Fruit fly (Drosophila melanogaster) whole organism, prepupa: ENCODE results near the gene CG4702.
A peak's percentile ranks its signal among the peaks of the same experiment; 100 is the strongest.

Experiments used
- CG10669 ChIP-seq: fragments of 200-800 bp; sonication (Bioruptor generic); optimal IDR thresholded peaks from 3 replicates; lab custom pipeline; 2018; ENCODE audit warnings: missing biosample characterization, mild to moderate bottlenecking, missing genetic modification characterization, moderate library complexity
- CG11294 ChIP-seq: fragments of 200-800 bp; sonication (Bioruptor generic); IDR thresholded peaks from 2 replicates; pipeline ENCODE4 v1.3.6; 2022; ENCODE audit warnings: missing biosample characterization, missing genetic modification characterization
- CG15336 ChIP-seq: fragments of 200-800 bp; sonication (Bioruptor generic); IDR thresholded peaks from 2 replicates; pipeline ENCODE4 v1.3.6; 2022; ENCODE audit warnings: missing biosample characterization, missing genetic modification characterization
- CG16779 ChIP-seq: fragments of 200-800 bp; sonication (Bioruptor generic); optimal IDR thresholded peaks from 3 replicates; lab custom pipeline; 2017; ENCODE audit warnings: missing biosample characterization, mild to moderate bottlenecking, missing genetic modification characterization
- CG3032 ChIP-seq: fragments of 200-800 bp; optimal IDR thresholded peaks from 2 replicates; lab custom pipeline; 2019; ENCODE audit warnings: missing biosample characterization, mild to moderate bottlenecking, missing genetic modification characterization, moderate library complexity
- CG32006 ChIP-seq: fragments of 200-800 bp; sonication (Bioruptor generic); optimal IDR thresholded peaks from 3 replicates; lab custom pipeline; 2017; ENCODE audit warnings: missing biosample characterization, mild to moderate bottlenecking, missing genetic modification characterization
- CG3919 ChIP-seq: fragments of 200-800 bp; sonication (Bioruptor generic); optimal IDR thresholded peaks from 3 replicates; lab custom pipeline; 2016; ENCODE audit warnings: missing biosample characterization, missing genetic modification characterization
- CG4318 ChIP-seq: fragments of 200-800 bp; sonication (Bioruptor generic); optimal IDR thresholded peaks from 3 replicates; lab custom pipeline; 2017; ENCODE audit warnings: missing biosample characterization, mild to moderate bottlenecking, missing genetic modification characterization
- CG6276 ChIP-seq: fragments of 200-800 bp; sonication (Bioruptor generic); optimal IDR thresholded peaks from 2 replicates; lab custom pipeline; 2017; ENCODE audit warnings: missing biosample characterization, mild to moderate bottlenecking, missing genetic modification characterization
- CG6792 ChIP-seq: fragments of 200-800 bp; sonication (Bioruptor generic); optimal IDR thresholded peaks from 3 replicates; lab custom pipeline; 2016; ENCODE audit warnings: missing biosample characterization, missing genetic modification characterization
- CG6808 ChIP-seq: fragments of 200-800 bp; sonication (Bioruptor generic); optimal IDR thresholded peaks from 3 replicates; lab custom pipeline; 2017; ENCODE audit warnings: missing biosample characterization, missing genetic modification characterization, mild to moderate bottlenecking, moderate library complexity, missing genetic modification reagents
- CG6854 ChIP-seq: fragments of 200-800 bp; sonication (Bioruptor generic); optimal IDR thresholded peaks from 2 replicates; lab custom pipeline; 2017; ENCODE audit warnings: missing biosample characterization, mild to moderate bottlenecking, missing genetic modification characterization
- CG7368 ChIP-seq: fragments of 200-800 bp; sonication (Bioruptor generic); optimal IDR thresholded peaks from 3 replicates; lab custom pipeline; 2016; ENCODE audit warnings: missing biosample characterization, missing genetic modification characterization
- CG8119 ChIP-seq: fragments of 200-800 bp; sonication (Bioruptor generic); IDR thresholded peaks from 3 replicates; pipeline ENCODE4 v1.3.6; 2022; ENCODE audit warnings: missing biosample characterization, missing genetic modification characterization
- CG8319 ChIP-seq: fragments of 200-800 bp; sonication (Bioruptor generic); optimal IDR thresholded peaks from 3 replicates; lab custom pipeline; 2016; ENCODE audit warnings: missing biosample characterization, missing genetic modification characterization
- CG9139 ChIP-seq: fragments of 200-800 bp; sonication (Bioruptor generic); optimal IDR thresholded peaks from 3 replicates; lab custom pipeline; 2017; ENCODE audit warnings: missing biosample characterization, mild to moderate bottlenecking, missing genetic modification characterization
- Eip93F ChIP-seq: fragments of 200-800 bp; sonication (Bioruptor generic); optimal IDR thresholded peaks from 2 replicates; lab custom pipeline; 2016; ENCODE audit warnings: missing biosample characterization, mild to moderate bottlenecking, missing genetic modification characterization
- Hr39 ChIP-seq: fragments of 200-800 bp; sonication (Bioruptor generic); optimal IDR thresholded peaks from 2 replicates; lab custom pipeline; 2016; ENCODE audit warnings: missing biosample characterization, missing genetic modification characterization
- Hr4 ChIP-seq: fragments of 200-800 bp; sonication (Bioruptor generic); optimal IDR thresholded peaks from 3 replicates; lab custom pipeline; 2016; ENCODE audit warnings: missing biosample characterization, missing genetic modification characterization
- Lpt ChIP-seq: fragments of 200-800 bp; sonication (Bioruptor generic); optimal IDR thresholded peaks from 3 replicates; lab custom pipeline; 2016; ENCODE audit warnings: missing biosample characterization, missing genetic modification characterization
- OdsH ChIP-seq: fragments of 200-800 bp; sonication (Bioruptor generic); optimal IDR thresholded peaks from 3 replicates; lab custom pipeline; 2016; ENCODE audit warnings: missing biosample characterization, missing genetic modification characterization
- Smox ChIP-seq: fragments of 200-800 bp; sonication (Bioruptor generic); optimal IDR thresholded peaks from 3 replicates; lab custom pipeline; 2016; ENCODE audit warnings: missing biosample characterization, missing genetic modification characterization
- Sox102F ChIP-seq: fragments of 200-800 bp; sonication (Bioruptor generic); optimal IDR thresholded peaks from 2 replicates; lab custom pipeline; 2016; ENCODE audit warnings: missing biosample characterization, mild to moderate bottlenecking, missing genetic modification characterization
- Sox14 ChIP-seq: fragments of 200-800 bp; sonication (Bioruptor generic); optimal IDR thresholded peaks from 3 replicates; lab custom pipeline; 2016; ENCODE audit warnings: missing biosample characterization, missing genetic modification characterization
- Sox15 ChIP-seq: fragments of 200-800 bp; sonication (Bioruptor generic); optimal IDR thresholded peaks from 3 replicates; lab custom pipeline; 2016; ENCODE audit warnings: missing biosample characterization, missing genetic modification characterization
- acj6 ChIP-seq: fragments of 200-800 bp; sonication (Bioruptor generic); optimal IDR thresholded peaks from 3 replicates; lab custom pipeline; 2016; ENCODE audit warnings: missing biosample characterization, missing genetic modification characterization
- cyc ChIP-seq: fragments of 200-800 bp; sonication (Bioruptor generic); optimal IDR thresholded peaks from 3 replicates; lab custom pipeline; 2016; ENCODE audit warnings: missing biosample characterization, missing genetic modification characterization
- dsx ChIP-seq: fragments of 200-800 bp; optimal IDR thresholded peaks from 3 replicates; lab custom pipeline; 2019; ENCODE audit warnings: missing biosample characterization, mild to moderate bottlenecking, missing genetic modification characterization, moderate library complexity; ENCODE audit not compliant: poor library complexity, severe bottlenecking
- eg ChIP-seq: fragments of 200-800 bp; sonication (Bioruptor generic); IDR thresholded peaks from 3 replicates; pipeline ENCODE4 v1.3.6; 2022; ENCODE audit warnings: missing biosample characterization, missing genetic modification characterization
- fd59A ChIP-seq: fragments of 200-800 bp; sonication (Bioruptor generic); optimal IDR thresholded peaks from 2 replicates; lab custom pipeline; 2017; ENCODE audit warnings: missing biosample characterization, mild to moderate bottlenecking, missing genetic modification characterization, missing genetic modification reagents
- fd85E ChIP-seq: fragments of 200-800 bp; sonication (Bioruptor generic); optimal IDR thresholded peaks from 3 replicates; lab custom pipeline; 2016; ENCODE audit warnings: missing biosample characterization, missing genetic modification characterization
- fkh ChIP-seq: fragments of 200-800 bp; sonication (Bioruptor generic); optimal IDR thresholded peaks from 3 replicates; lab custom pipeline; 2017; ENCODE audit warnings: missing biosample characterization, mild to moderate bottlenecking, missing genetic modification characterization, moderate library complexity
- lz ChIP-seq: fragments of 200-800 bp; sonication (Bioruptor generic); optimal IDR thresholded peaks from 3 replicates; lab custom pipeline; 2016; ENCODE audit warnings: missing biosample characterization, missing genetic modification characterization
- pdm3 ChIP-seq: fragments of 200-800 bp; sonication (Bioruptor generic); optimal IDR thresholded peaks from 3 replicates; lab custom pipeline; 2016; ENCODE audit warnings: missing biosample characterization, missing genetic modification characterization
- salr ChIP-seq, 2 experiments: fragments of 200-800 bp; sonication (Bioruptor generic); optimal IDR thresholded peaks; 3 replicates each; lab custom pipeline; 2016 to 2018; ENCODE audit warnings: missing biosample characterization in 2 of 2, missing genetic modification characterization in 2 of 2, mild to moderate bottlenecking in 1 of 2
- spab ChIP-seq: fragments of 200-800 bp; sonication (Bioruptor generic); optimal IDR thresholded peaks from 2 replicates; lab custom pipeline; 2017; ENCODE audit warnings: missing biosample characterization, mild to moderate bottlenecking, missing genetic modification characterization, missing genetic modification reagents
- svp ChIP-seq: fragments of 200-800 bp; sonication (Bioruptor generic); peaks from one replicate; lab custom pipeline; 2016; ENCODE audit warnings: missing biosample characterization, missing genetic modification characterization

CG4702 gene

dm6 chr3R:12078961-12079360, 49.0 kb downstream of the CG4702 start (continued):
- peak; percentile 38 for TF ChIP-seq Hr39
- peak; percentile 75 for TF ChIP-seq OdsH (GFP tag; lab: Kevin White, UChicago)
- TF ChIP-seq cyc (GFP tag; lab: Kevin White, UChicago): peak; percentile 76
- peak; percentile 62 for TF ChIP-seq Lpt (GFP tag; lab: Kevin White, UChicago)
- peak; percentile 86 for TF ChIP-seq CG3032 (tag; lab: Kevin White, UChicago)
- TF ChIP-seq CG8119 (GFP tag; lab: Robert Waterston, UW): peak; percentile 77
- TF ChIP-seq CG6792 (GFP tag; lab: Kevin White, UChicago): peak; percentile 73
- TF ChIP-seq CG15336: no peak; the same call in 1 of the 2 replicates
- peak; percentile 32 for TF ChIP-seq Sox14 (GFP tag; lab: Kevin White, UChicago)
- peak; percentile 21 for TF ChIP-seq Eip93F
- peak; percentile 34 for TF ChIP-seq pdm3
- TF ChIP-seq CG8319: peak; percentile 39
- TF ChIP-seq spab (GFP tag; lab: Kevin White, UChicago): peak; percentile 70
- peak; percentile 78 for TF ChIP-seq acj6 (GFP tag; lab: Kevin White, UChicago)
- TF ChIP-seq fd85E (GFP tag; lab: Kevin White, UChicago): no peak
- TF ChIP-seq fd59A (GFP tag; lab: Kevin White, UChicago): peak; percentile 52
- peak; percentile 79 for TF ChIP-seq eg
- peak; percentile 82 for TF ChIP-seq CG3919 (GFP tag; lab: Kevin White, UChicago)
- peak; percentile 10 for TF ChIP-seq CG6276 (GFP tag; lab: Kevin White, UChicago)
- peak; percentile 41 for TF ChIP-seq Hr4 (GFP tag; lab: Kevin White, UChicago)
- peak; percentile 48 for TF ChIP-seq Sox15
- TF ChIP-seq CG10669 (GFP tag; lab: Kevin White, UChicago): peak; percentile 79
- TF ChIP-seq CG6854 (GFP tag; lab: Kevin White, UChicago): no peak
- peak; percentile 55 for TF ChIP-seq lz
- peak; percentile 21 to 31 for TF ChIP-seq salr (GFP tag; optimal IDR thresholded peaks at IDR 0.05; lab: Kevin White, UChicago)
- peak; percentile 68 for TF ChIP-seq Sox102F (GFP tag; lab: Kevin White, UChicago)
- TF ChIP-seq CG9139 (GFP tag; lab: Kevin White, UChicago): peak; percentile 71
- peak; percentile 53 for TF ChIP-seq Smox (GFP tag; lab: Kevin White, UChicago)
- peak; percentile 67 for TF ChIP-seq CG6808 (GFP tag; lab: Kevin White, UChicago)
- TF ChIP-seq svp (GFP tag; lab: Kevin White, UChicago): peak; percentile 85
- TF ChIP-seq CG32006 (GFP tag; lab: Kevin White, UChicago): peak; percentile 63
- no peak for TF ChIP-seq fkh (GFP tag; lab: Kevin White, UChicago)
- peak; percentile 53 for TF ChIP-seq CG16779 (tag; lab: Kevin White, UChicago)
- TF ChIP-seq CG7368 (GFP tag; lab: Kevin White, UChicago): peak; percentile 71
- peak; percentile 7 for TF ChIP-seq CG4318 (GFP tag; lab: Kevin White, UChicago)
- TF ChIP-seq dsx (GFP tag; lab: Kevin White, UChicago): peak; percentile 79
- peak; percentile 20; the same call in 1 of the 2 replicates for TF ChIP-seq CG11294 (GFP tag; lab: Robert Waterston, UW)
